Worm (Caenorhabditis elegans) whole organism, early embryonic: ENCODE data around the gene W07G4.2.

ENCODE experiments used
- B0310.2 ChIP-seq: sonication (generic microtip); optimal IDR thresholded peaks from 2 replicates; lab custom pipeline; 2016; ENCODE audit warnings: mild to moderate bottlenecking, missing genetic modification characterization, missing compliant biosample characterization
- F13C5.2 ChIP-seq: sonication (generic microtip); optimal IDR thresholded peaks from 2 replicates; lab custom pipeline; 2017; ENCODE audit warnings: mild to moderate bottlenecking, missing genetic modification characterization, inconsistent platforms, missing compliant biosample characterization
- ama-1 ChIP-seq: fragments of 150-350 bp; optimal IDR thresholded peaks from 2 replicates; lab custom pipeline; 2014
- ceh-13 ChIP-seq: fragments of 200-800 bp; sonication (Bioruptor generic); optimal IDR thresholded peaks from 2 replicates; lab custom pipeline; 2018; ENCODE audit warnings: mild to moderate bottlenecking, missing genetic modification characterization, missing compliant biosample characterization
- ceh-36 ChIP-seq: sonication (generic microtip); optimal IDR thresholded peaks from 2 replicates; lab custom pipeline; 2016; ENCODE audit warnings: missing genetic modification characterization, inconsistent platforms, missing compliant biosample characterization
- ets-7 ChIP-seq: sonication (generic microtip); optimal IDR thresholded peaks from 2 replicates; lab custom pipeline; 2016; ENCODE audit warnings: missing genotype, missing genetic modification characterization, missing compliant biosample characterization
- flt-1 ChIP-seq: fragments of 200-800 bp; sonication (Bioruptor generic); IDR thresholded peaks from 2 replicates; pipeline ENCODE4 v1.3.6; 2022; ENCODE audit warnings: missing genetic modification characterization, missing compliant biosample characterization
- hmbx-1 ChIP-seq: sonication (generic microtip); optimal IDR thresholded peaks from 2 replicates; lab custom pipeline; 2016; ENCODE audit warnings: mild to moderate bottlenecking, missing genetic modification characterization, missing compliant biosample characterization
- hmg-4 ChIP-seq: fragments of 200-800 bp; sonication (Bioruptor generic); optimal IDR thresholded peaks from 2 replicates; lab custom pipeline; 2018; ENCODE audit warnings: mild to moderate bottlenecking, missing genetic modification characterization, missing compliant biosample characterization
- hnd-1 ChIP-seq: sonication (generic microtip); optimal IDR thresholded peaks from 2 replicates; lab custom pipeline; 2016; ENCODE audit warnings: missing genetic modification characterization, missing compliant biosample characterization
- scrt-1 ChIP-seq: fragments of 200-800 bp; sonication (Bioruptor generic); IDR thresholded peaks from 2 replicates; pipeline ENCODE4 v1.3.6; 2022; ENCODE audit warnings: missing genetic modification characterization, missing compliant biosample characterization
- sea-1 ChIP-seq: fragments of 200-800 bp; sonication (Bioruptor generic); conservative IDR thresholded peaks from 2 replicates; pipeline ENCODE4 v1.3.6; 2022; ENCODE audit warnings: missing genetic modification characterization, missing compliant biosample characterization
- tbx-37 ChIP-seq: fragments of 200-800 bp; sonication (Bioruptor generic); conservative IDR thresholded peaks from 2 replicates; pipeline ENCODE4 v1.3.6; 2022; ENCODE audit warnings: missing genetic modification reagents, missing genetic modification characterization, missing compliant biosample characterization
- tra-4 ChIP-seq: sonication (generic microtip); optimal IDR thresholded peaks from 2 replicates; lab custom pipeline; 2017; ENCODE audit warnings: missing genetic modification characterization, missing compliant biosample characterization

- TF ChIP-seq ets-7 (tag; lab: Kevin White, UChicago) (no peak), ama-1 (lab: Kevin White, UChicago) (no peak), tbx-37 (GFP tag; lab: Robert Waterston, UW) (no peak), flt-1 (no peak), tra-4 (tag; lab: Kevin White, UChicago) (no peak), hnd-1 (tag; lab: Kevin White, UChicago) (no peak), hmg-4 (no peak), scrt-1 (no peak), ceh-36 (no peak), F13C5.2 (no peak), sea-1 (GFP tag; lab: Robert Waterston, UW) (no peak), B0310.2 (no peak), ceh-13 (GFP tag; lab: Kevin White, UChicago) (no peak), hmbx-1 (tag; lab: Kevin White, UChicago) (no peak)
Measured at ce11 chrV:12999559-12999958, 36.8 kb downstream of the W07G4.2 start, which contains the start of gene far-4.
